Fruit fly (Drosophila melanogaster) whole organism, prepupa: Measurements from ENCODE around the gene dtn.

ENCODE experiments used
- Blimp-1 ChIP-seq: fragments of 200-800 bp; sonication (Bioruptor generic); optimal IDR thresholded peaks from 3 replicates; lab custom pipeline; 2017; ENCODE audit warnings: missing biosample characterization, missing genetic modification characterization, mild to moderate bottlenecking, moderate library complexity, missing genetic modification reagents
- CG10631 ChIP-seq: fragments of 200-800 bp; sonication (Bioruptor generic); optimal IDR thresholded peaks from 2 replicates; lab custom pipeline; 2016; ENCODE audit warnings: missing biosample characterization, missing genetic modification characterization
- CG11902 ChIP-seq: fragments of 200-800 bp; sonication (Bioruptor generic); optimal IDR thresholded peaks from 3 replicates; lab custom pipeline; 2016; ENCODE audit warnings: missing biosample characterization, missing genetic modification characterization
- CG15336 ChIP-seq: fragments of 200-800 bp; sonication (Bioruptor generic); IDR thresholded peaks from 2 replicates; pipeline ENCODE4 v1.3.6; 2022; ENCODE audit warnings: missing biosample characterization, missing genetic modification characterization
- CG1621 ChIP-seq: fragments of 200-800 bp; sonication (Bioruptor generic); optimal IDR thresholded peaks from 3 replicates; lab custom pipeline; 2018; ENCODE audit warnings: missing biosample characterization, mild to moderate bottlenecking, missing genetic modification characterization
- CG16779 ChIP-seq: fragments of 200-800 bp; sonication (Bioruptor generic); optimal IDR thresholded peaks from 3 replicates; lab custom pipeline; 2017; ENCODE audit warnings: missing biosample characterization, mild to moderate bottlenecking, missing genetic modification characterization
- CG3032 ChIP-seq: fragments of 200-800 bp; optimal IDR thresholded peaks from 2 replicates; lab custom pipeline; 2019; ENCODE audit warnings: missing biosample characterization, mild to moderate bottlenecking, missing genetic modification characterization, moderate library complexity
- CG31627 ChIP-seq: fragments of 200-800 bp; sonication (Bioruptor generic); optimal IDR thresholded peaks from 3 replicates; lab custom pipeline; 2016; ENCODE audit warnings: missing biosample characterization, missing genetic modification characterization
- CG32006 ChIP-seq: fragments of 200-800 bp; sonication (Bioruptor generic); optimal IDR thresholded peaks from 3 replicates; lab custom pipeline; 2017; ENCODE audit warnings: missing biosample characterization, mild to moderate bottlenecking, missing genetic modification characterization
- CG34406 ChIP-seq: fragments of 200-800 bp; sonication (Bioruptor generic); optimal IDR thresholded peaks from 3 replicates; lab custom pipeline; 2016; ENCODE audit warnings: missing biosample characterization, missing genetic modification characterization
- CG3919 ChIP-seq: fragments of 200-800 bp; sonication (Bioruptor generic); optimal IDR thresholded peaks from 3 replicates; lab custom pipeline; 2016; ENCODE audit warnings: missing biosample characterization, missing genetic modification characterization
- CG4318 ChIP-seq: fragments of 200-800 bp; sonication (Bioruptor generic); optimal IDR thresholded peaks from 3 replicates; lab custom pipeline; 2017; ENCODE audit warnings: missing biosample characterization, mild to moderate bottlenecking, missing genetic modification characterization
- CG6163 ChIP-seq: fragments of 200-800 bp; sonication (Bioruptor generic); IDR thresholded peaks from 3 replicates; pipeline ENCODE4 v1.3.6; 2022; ENCODE audit warnings: missing biosample characterization, missing genetic modification characterization
- CG6276 ChIP-seq: fragments of 200-800 bp; sonication (Bioruptor generic); optimal IDR thresholded peaks from 2 replicates; lab custom pipeline; 2017; ENCODE audit warnings: missing biosample characterization, mild to moderate bottlenecking, missing genetic modification characterization
- CG6792 ChIP-seq: fragments of 200-800 bp; sonication (Bioruptor generic); optimal IDR thresholded peaks from 3 replicates; lab custom pipeline; 2016; ENCODE audit warnings: missing biosample characterization, missing genetic modification characterization
- CG7368 ChIP-seq: fragments of 200-800 bp; sonication (Bioruptor generic); optimal IDR thresholded peaks from 3 replicates; lab custom pipeline; 2016; ENCODE audit warnings: missing biosample characterization, missing genetic modification characterization
- CG8119 ChIP-seq: fragments of 200-800 bp; sonication (Bioruptor generic); IDR thresholded peaks from 3 replicates; pipeline ENCODE4 v1.3.6; 2022; ENCODE audit warnings: missing biosample characterization, missing genetic modification characterization
- CG8319 ChIP-seq: fragments of 200-800 bp; sonication (Bioruptor generic); optimal IDR thresholded peaks from 3 replicates; lab custom pipeline; 2016; ENCODE audit warnings: missing biosample characterization, missing genetic modification characterization
- CG8632 ChIP-seq: fragments of 200-800 bp; sonication (Bioruptor generic); optimal IDR thresholded peaks from 3 replicates; lab custom pipeline; 2016; ENCODE audit warnings: missing biosample characterization, missing genetic modification characterization
- CG9139 ChIP-seq: fragments of 200-800 bp; sonication (Bioruptor generic); optimal IDR thresholded peaks from 3 replicates; lab custom pipeline; 2017; ENCODE audit warnings: missing biosample characterization, mild to moderate bottlenecking, missing genetic modification characterization
- Eip75B ChIP-seq: fragments of 200-800 bp; sonication (Bioruptor generic); optimal IDR thresholded peaks from 3 replicates; lab custom pipeline; 2016; ENCODE audit warnings: missing biosample characterization, missing genetic modification characterization
- Eip78C ChIP-seq: fragments of 200-800 bp; sonication (Bioruptor generic); peaks from one replicate; lab custom pipeline; 2016; ENCODE audit warnings: missing biosample characterization, missing genetic modification characterization
- Eip93F ChIP-seq: fragments of 200-800 bp; sonication (Bioruptor generic); optimal IDR thresholded peaks from 2 replicates; lab custom pipeline; 2016; ENCODE audit warnings: missing biosample characterization, mild to moderate bottlenecking, missing genetic modification characterization
- Ets96B ChIP-seq: fragments of 200-800 bp; optimal IDR thresholded peaks from 2 replicates; lab custom pipeline; 2019; ENCODE audit warnings: missing biosample characterization, mild to moderate bottlenecking, missing genetic modification characterization, moderate library complexity
- Gug ChIP-seq: fragments of 200-800 bp; sonication (Bioruptor generic); IDR thresholded peaks from 2 replicates; pipeline ENCODE4 v1.3.6; 2022; ENCODE audit warnings: missing biosample characterization, missing genetic modification characterization
- Hr39 ChIP-seq: fragments of 200-800 bp; sonication (Bioruptor generic); optimal IDR thresholded peaks from 2 replicates; lab custom pipeline; 2016; ENCODE audit warnings: missing biosample characterization, missing genetic modification characterization
- Hr4 ChIP-seq: fragments of 200-800 bp; sonication (Bioruptor generic); optimal IDR thresholded peaks from 3 replicates; lab custom pipeline; 2016; ENCODE audit warnings: missing biosample characterization, missing genetic modification characterization
- Lpt ChIP-seq: fragments of 200-800 bp; sonication (Bioruptor generic); optimal IDR thresholded peaks from 3 replicates; lab custom pipeline; 2016; ENCODE audit warnings: missing biosample characterization, missing genetic modification characterization
- Met ChIP-seq: fragments of 200-800 bp; sonication (Bioruptor generic); optimal IDR thresholded peaks from 3 replicates; lab custom pipeline; 2016; ENCODE audit warnings: missing biosample characterization, missing genetic modification characterization
- OdsH ChIP-seq: fragments of 200-800 bp; sonication (Bioruptor generic); optimal IDR thresholded peaks from 3 replicates; lab custom pipeline; 2016; ENCODE audit warnings: missing biosample characterization, missing genetic modification characterization
- Sox102F ChIP-seq: fragments of 200-800 bp; sonication (Bioruptor generic); optimal IDR thresholded peaks from 2 replicates; lab custom pipeline; 2016; ENCODE audit warnings: missing biosample characterization, mild to moderate bottlenecking, missing genetic modification characterization
- dac ChIP-seq: fragments of 200-800 bp; sonication (Bioruptor generic); optimal IDR thresholded peaks from 2 replicates; lab custom pipeline; 2017; ENCODE audit warnings: missing biosample characterization, mild to moderate bottlenecking, missing genetic modification characterization
- dsx ChIP-seq: fragments of 200-800 bp; optimal IDR thresholded peaks from 3 replicates; lab custom pipeline; 2019; ENCODE audit warnings: missing biosample characterization, mild to moderate bottlenecking, missing genetic modification characterization, moderate library complexity; ENCODE audit not compliant: poor library complexity, severe bottlenecking
- eg ChIP-seq: fragments of 200-800 bp; sonication (Bioruptor generic); IDR thresholded peaks from 3 replicates; pipeline ENCODE4 v1.3.6; 2022; ENCODE audit warnings: missing biosample characterization, missing genetic modification characterization
- esn ChIP-seq: fragments of 200-800 bp; sonication (Bioruptor generic); optimal IDR thresholded peaks from 2 replicates; lab custom pipeline; 2016; ENCODE audit warnings: missing biosample characterization, mild to moderate bottlenecking, missing genetic modification characterization, moderate library complexity
- fd85E ChIP-seq: fragments of 200-800 bp; sonication (Bioruptor generic); optimal IDR thresholded peaks from 3 replicates; lab custom pipeline; 2016; ENCODE audit warnings: missing biosample characterization, missing genetic modification characterization
- fkh ChIP-seq: fragments of 200-800 bp; sonication (Bioruptor generic); optimal IDR thresholded peaks from 3 replicates; lab custom pipeline; 2017; ENCODE audit warnings: missing biosample characterization, mild to moderate bottlenecking, missing genetic modification characterization, moderate library complexity
- lz ChIP-seq: fragments of 200-800 bp; sonication (Bioruptor generic); optimal IDR thresholded peaks from 3 replicates; lab custom pipeline; 2016; ENCODE audit warnings: missing biosample characterization, missing genetic modification characterization
- net ChIP-seq: fragments of 200-800 bp; sonication (Bioruptor generic); optimal IDR thresholded peaks from 3 replicates; lab custom pipeline; 2016; ENCODE audit warnings: missing biosample characterization, missing genetic modification characterization
- pdm3 ChIP-seq: fragments of 200-800 bp; sonication (Bioruptor generic); optimal IDR thresholded peaks from 3 replicates; lab custom pipeline; 2016; ENCODE audit warnings: missing biosample characterization, missing genetic modification characterization
- salr ChIP-seq, 2 experiments: fragments of 200-800 bp; sonication (Bioruptor generic); optimal IDR thresholded peaks; 3 replicates each; lab custom pipeline; 2016 to 2018; ENCODE audit warnings: missing biosample characterization in 2 of 2, missing genetic modification characterization in 2 of 2, mild to moderate bottlenecking in 1 of 2
- spab ChIP-seq: fragments of 200-800 bp; sonication (Bioruptor generic); optimal IDR thresholded peaks from 2 replicates; lab custom pipeline; 2017; ENCODE audit warnings: missing biosample characterization, mild to moderate bottlenecking, missing genetic modification characterization, missing genetic modification reagents
- ss ChIP-seq, 2 experiments: fragments of 200-800 bp; sonication (Bioruptor generic); optimal IDR thresholded peaks; 2 replicates in 1 of 2; 3 replicates in 1 of 2; lab custom pipeline; 2017 to 2018; ENCODE audit warnings: mild to moderate bottlenecking in 2 of 2, missing biosample characterization in 2 of 2, missing genetic modification characterization in 2 of 2, moderate library complexity in 1 of 2
- svp ChIP-seq: fragments of 200-800 bp; sonication (Bioruptor generic); peaks from one replicate; lab custom pipeline; 2016; ENCODE audit warnings: missing biosample characterization, missing genetic modification characterization
- topi ChIP-seq: fragments of 200-800 bp; sonication (Bioruptor generic); optimal IDR thresholded peaks from 3 replicates; lab custom pipeline; 2016; ENCODE audit warnings: missing biosample characterization, missing genetic modification characterization
- vri ChIP-seq: fragments of 200-800 bp; sonication (Bioruptor generic); optimal IDR thresholded peaks from 3 replicates; lab custom pipeline; 2016; ENCODE audit warnings: missing biosample characterization, mild to moderate bottlenecking, missing genetic modification characterization

The dtn gene

DNA sequence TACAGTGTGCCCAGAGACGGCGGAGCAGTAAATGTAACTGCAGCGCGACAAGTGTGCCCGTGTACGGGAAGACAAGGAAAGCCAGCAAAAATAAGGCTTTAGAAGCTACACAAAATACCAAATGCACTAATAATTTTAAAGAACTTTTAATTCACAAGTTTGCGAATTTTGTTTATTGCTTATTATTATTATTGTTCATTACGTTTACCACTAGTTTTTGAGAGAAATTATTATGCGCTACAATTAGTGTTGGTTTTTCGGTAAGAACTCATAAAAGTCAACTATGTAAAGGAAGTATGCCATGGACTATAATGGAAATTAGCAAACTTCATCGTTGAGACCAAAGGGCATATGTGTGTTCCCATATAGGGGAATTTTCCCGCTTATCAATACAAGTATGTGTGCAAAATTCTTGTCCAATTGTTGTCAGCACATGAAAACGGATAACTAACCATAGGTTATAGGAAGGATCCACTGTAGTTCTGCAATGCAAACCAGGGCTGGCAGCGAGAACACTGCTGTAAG, 41.8 kb downstream of the dtn start, which contains the start of gene schlank (continued):
- TF ChIP-seq dsx (GFP tag; lab: Kevin White, UChicago) (peak; percentile 51), CG32006 (GFP tag; lab: Kevin White, UChicago) (no peak), salr (GFP tag; optimal IDR thresholded peaks at IDR 0.05; lab: Kevin White, UChicago) (peak in 1 of 2 experiments; percentile 10), CG6163 (peak; percentile 68), CG10631 (GFP tag; lab: Kevin White, UChicago) (no peak), Ets96B (tag; lab: Kevin White, UChicago) (peak; percentile 38), CG1621 (tag; lab: Kevin White, UChicago) (no peak), CG4318 (GFP tag; lab: Kevin White, UChicago) (no peak), CG3032 (peak; percentile 62), CG34406 (GFP tag; lab: Kevin White, UChicago) (peak; percentile 15), Hr4 (peak; percentile 65), topi (peak; percentile 43), Hr39 (GFP tag; lab: Kevin White, UChicago) (peak; percentile 70), CG8319 (GFP tag; lab: Kevin White, UChicago) (peak; percentile 44), net (GFP tag; lab: Kevin White, UChicago) (peak; percentile 19), CG9139 (GFP tag; lab: Kevin White, UChicago) (no peak), Lpt (GFP tag; lab: Kevin White, UChicago) (no peak), svp (GFP tag; lab: Kevin White, UChicago) (peak; percentile 71), CG6276 (GFP tag; lab: Kevin White, UChicago) (no peak), Eip93F (GFP tag; lab: Kevin White, UChicago) (no peak), CG7368 (GFP tag; lab: Kevin White, UChicago) (peak; percentile 20), Blimp-1 (GFP tag; lab: Kevin White, UChicago) (peak; percentile 5), OdsH (GFP tag; lab: Kevin White, UChicago) (no peak), CG3919 (GFP tag; lab: Kevin White, UChicago) (peak; percentile 41), eg (GFP tag; lab: Robert Waterston, UW) (peak; percentile 81), CG16779 (tag; lab: Kevin White, UChicago) (no peak), Met (GFP tag; lab: Kevin White, UChicago) (peak; percentile 54), CG6792 (peak; percentile 28), CG15336 (peak; percentile 62), lz (GFP tag; lab: Kevin White, UChicago) (peak; percentile 59), CG11902 (GFP tag; lab: Kevin White, UChicago) (peak; percentile 49)

DNA sequence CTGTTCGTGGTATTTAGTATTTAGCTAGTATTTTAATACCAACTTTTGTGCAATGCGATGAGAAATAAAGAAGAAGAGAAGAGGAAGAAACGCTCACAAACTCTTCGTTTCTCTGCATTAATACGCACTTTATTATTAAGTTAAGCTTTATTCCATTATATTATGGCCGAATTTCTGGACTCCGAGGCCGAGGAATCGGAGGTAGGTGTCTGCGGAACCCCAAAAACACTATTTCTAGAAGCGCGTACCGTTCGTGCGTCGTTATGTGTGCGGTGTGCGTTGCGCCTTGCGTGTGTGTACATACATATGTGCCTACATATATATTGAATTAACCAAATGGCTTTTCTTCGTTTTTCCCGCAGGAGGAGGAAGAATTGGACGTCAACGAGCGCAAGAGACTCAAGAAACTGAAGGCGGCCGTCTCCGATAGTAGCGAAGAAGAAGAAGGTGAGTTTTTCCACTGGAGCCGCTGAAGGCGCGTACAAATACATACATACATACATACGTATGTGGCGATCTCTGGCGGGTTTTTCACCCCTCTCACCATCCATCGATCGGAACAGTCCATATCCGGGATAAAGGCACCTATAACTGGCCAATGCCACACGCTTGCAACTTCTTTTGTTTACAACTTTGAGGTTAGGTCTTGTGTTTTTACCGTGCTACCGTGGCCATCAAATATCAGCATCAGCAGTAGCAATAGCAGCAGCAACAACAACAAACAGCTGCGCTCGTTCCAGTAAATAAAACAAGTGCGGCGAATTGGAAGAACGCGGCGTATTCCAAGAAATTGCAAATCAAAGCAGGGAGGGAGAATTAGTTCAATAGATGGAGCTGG, 42.5 kb downstream of the dtn start, which contains the start of gene Spt6:
TSS of gene Spt6 (plus strand) at position 53 of the 838 bp plus-strand sequence.
- no peak for TF ChIP-seq CG11902 (GFP tag; lab: Kevin White, UChicago)
- peak; percentile 34 for TF ChIP-seq svp (GFP tag; lab: Kevin White, UChicago)
- no peak for TF ChIP-seq Gug
- no peak for TF ChIP-seq topi
- no peak for TF ChIP-seq vri (GFP tag; lab: Kevin White, UChicago)
- no peak for TF ChIP-seq Eip93F (GFP tag; lab: Kevin White, UChicago)
- no peak for TF ChIP-seq fd85E (GFP tag; lab: Kevin White, UChicago)
- no peak for TF ChIP-seq OdsH (GFP tag; lab: Kevin White, UChicago)
- TF ChIP-seq ss (GFP tag; optimal IDR thresholded peaks at IDR 0.05; lab: Kevin White, UChicago): peak in 1 of 2 experiments; percentile 8
- TF ChIP-seq pdm3 (GFP tag; lab: Kevin White, UChicago): no peak
- TF ChIP-seq dac (GFP tag; lab: Kevin White, UChicago): no peak
- no peak for TF ChIP-seq Lpt (GFP tag; lab: Kevin White, UChicago)
- TF ChIP-seq CG8119 (GFP tag; lab: Robert Waterston, UW): no peak
- TF ChIP-seq CG3919 (GFP tag; lab: Kevin White, UChicago): no peak
- TF ChIP-seq dsx (GFP tag; lab: Kevin White, UChicago): no peak
- no peak for TF ChIP-seq CG8632 (GFP tag; lab: Kevin White, UChicago)
- TF ChIP-seq net (GFP tag; lab: Kevin White, UChicago): no peak
- TF ChIP-seq CG3032: no peak
- no peak for TF ChIP-seq CG9139 (GFP tag; lab: Kevin White, UChicago)
- no peak for TF ChIP-seq eg (GFP tag; lab: Robert Waterston, UW)
- TF ChIP-seq CG31627 (GFP tag; lab: Kevin White, UChicago): no peak
- TF ChIP-seq fkh (GFP tag; lab: Kevin White, UChicago): no peak
- TF ChIP-seq spab (GFP tag; lab: Kevin White, UChicago): no peak
- no peak for TF ChIP-seq esn (GFP tag; lab: Kevin White, UChicago)
- no peak for TF ChIP-seq salr (GFP tag; optimal IDR thresholded peaks at IDR 0.05; lab: Kevin White, UChicago)
- no peak for TF ChIP-seq Eip75B (GFP tag; lab: Kevin White, UChicago)
- TF ChIP-seq CG6792: no peak
- TF ChIP-seq Hr39 (GFP tag; lab: Kevin White, UChicago): no peak
- TF ChIP-seq Eip78C (GFP tag; lab: Kevin White, UChicago): peak; percentile 5
- TF ChIP-seq Sox102F (GFP tag; lab: Kevin White, UChicago): no peak
